Worm (Caenorhabditis elegans): ENCODE measurements around the gene F54A3.5.

F54A3.5 gene

DNA sequence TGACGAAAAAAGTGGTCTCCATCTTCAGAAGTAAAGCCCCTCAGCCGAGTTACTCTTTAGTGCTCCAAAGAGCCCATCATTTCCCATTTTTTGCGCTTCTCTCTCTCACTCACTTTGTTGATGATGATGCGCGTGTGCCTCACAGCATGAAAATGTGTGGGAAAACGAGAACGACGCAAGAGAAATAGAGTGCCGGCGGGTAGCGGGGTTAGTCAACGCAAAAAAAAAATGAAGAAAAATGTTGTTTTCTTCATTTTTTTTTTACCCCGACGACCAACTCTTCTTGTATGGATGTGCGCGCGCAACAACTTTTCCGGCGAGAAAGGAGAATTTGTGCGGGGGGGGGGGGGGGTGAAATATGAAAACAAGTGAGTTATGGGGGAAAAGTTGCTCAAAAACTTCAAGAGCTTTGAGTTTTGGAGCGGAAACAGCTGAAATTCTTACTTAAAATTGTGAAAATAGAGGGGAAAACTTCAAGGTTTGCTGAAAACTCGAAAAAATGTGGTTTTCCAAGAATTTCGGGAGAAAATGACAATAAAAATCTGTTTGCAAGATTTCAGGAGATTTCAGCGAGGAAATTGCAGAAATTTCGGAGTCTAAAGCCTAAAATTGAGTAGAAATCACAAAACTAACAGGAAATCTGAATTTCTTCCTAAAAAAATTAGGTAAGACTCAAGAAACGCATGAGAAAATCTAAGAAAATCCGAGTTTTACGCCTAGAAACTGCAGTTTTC, 27.8 kb downstream of the F54A3.5 start, which contains the start of gene C33C12.1:
Gene C33C12.1 (plus strand): TSS at position 684 of the 734 bp plus-strand sequence.
- no peak for TF ChIP-seq ztf-23 (GFP tag; IDR thresholded peaks at IDR 0.05)
- no peak for TF ChIP-seq klf-2 (GFP tag; conservative IDR thresholded peaks at IDR 0.05)
- no peak for TF ChIP-seq flt-1 (GFP tag; IDR thresholded peaks at IDR 0.05)
- no peak for TF ChIP-seq cog-1 (tag; optimal IDR thresholded peaks at IDR 0.05)
- no peak for TF ChIP-seq tab-1 (GFP tag; IDR thresholded peaks at IDR 0.05)
- TF ChIP-seq ztf-29 (GFP tag; IDR thresholded peaks at IDR 0.05), result no peak
- no peak for TF ChIP-seq ref-1 (GFP tag; conservative IDR thresholded peaks at IDR 0.05)
- no peak for TF ChIP-seq med-1 (GFP tag; optimal IDR thresholded peaks at IDR 0.05; ENCODE audit: insufficient read depth)
- no peak for TF ChIP-seq T22C8.4 (GFP tag; IDR thresholded peaks at IDR 0.05)

DNA sequence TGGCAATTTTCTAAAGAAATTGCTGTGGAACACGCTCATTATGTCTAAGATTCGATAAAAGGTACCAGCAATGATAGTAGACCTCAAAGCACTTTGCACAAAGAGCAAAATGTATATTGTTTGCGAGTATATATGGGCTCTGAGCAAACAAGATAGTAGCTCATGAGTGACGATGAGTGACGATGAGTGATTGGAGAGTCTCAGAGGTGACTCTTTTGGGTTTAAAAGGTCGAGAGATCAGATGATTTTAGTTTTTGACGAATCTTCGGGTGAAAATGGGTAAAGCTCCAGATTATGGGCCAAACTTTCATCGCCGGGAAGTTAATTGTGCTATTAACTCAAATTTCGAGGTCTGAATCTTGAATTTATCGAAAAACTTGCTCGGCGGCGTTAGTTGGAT, 28.8 kb downstream of the F54A3.5 start:
- no peak for TF ChIP-seq ref-1 (GFP tag; conservative IDR thresholded peaks at IDR 0.05)
- TF ChIP-seq flt-1 (GFP tag; IDR thresholded peaks at IDR 0.05), result no peak
- TF ChIP-seq tab-1 (GFP tag; IDR thresholded peaks at IDR 0.05), result no peak
- no peak for TF ChIP-seq cog-1 (tag; optimal IDR thresholded peaks at IDR 0.05)
- TF ChIP-seq ztf-29 (GFP tag; IDR thresholded peaks at IDR 0.05), result no peak
- no peak for TF ChIP-seq klf-2 (GFP tag; conservative IDR thresholded peaks at IDR 0.05)
- no peak for TF ChIP-seq med-1 (GFP tag; optimal IDR thresholded peaks at IDR 0.05; ENCODE audit: insufficient read depth)
- no peak for TF ChIP-seq ztf-23 (GFP tag; IDR thresholded peaks at IDR 0.05)
- no peak for TF ChIP-seq T22C8.4 (GFP tag; IDR thresholded peaks at IDR 0.05)

DNA sequence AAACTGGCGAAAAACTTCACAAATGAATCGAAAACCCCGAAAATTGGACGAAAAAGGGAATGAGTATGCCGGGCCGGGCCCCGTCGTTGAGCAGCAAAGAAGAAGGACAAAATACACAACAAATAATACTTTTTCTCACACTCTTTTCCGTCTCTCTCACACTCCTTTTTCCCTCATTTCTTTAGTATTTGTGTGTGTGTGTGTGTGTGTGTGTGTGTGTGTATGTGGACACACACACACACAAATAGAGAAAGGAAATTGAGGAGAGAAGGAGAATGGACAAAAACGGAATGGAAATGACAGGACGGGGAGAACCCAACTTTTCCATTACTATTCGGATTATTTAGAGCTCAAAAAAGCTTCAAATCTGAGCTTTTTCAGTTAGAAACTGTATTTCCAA, 30.0 kb downstream of the F54A3.5 start:
- TF ChIP-seq cog-1 (tag; optimal IDR thresholded peaks at IDR 0.05) (peak; percentile 33), flt-1 (GFP tag; IDR thresholded peaks at IDR 0.05) (no peak)

DNA sequence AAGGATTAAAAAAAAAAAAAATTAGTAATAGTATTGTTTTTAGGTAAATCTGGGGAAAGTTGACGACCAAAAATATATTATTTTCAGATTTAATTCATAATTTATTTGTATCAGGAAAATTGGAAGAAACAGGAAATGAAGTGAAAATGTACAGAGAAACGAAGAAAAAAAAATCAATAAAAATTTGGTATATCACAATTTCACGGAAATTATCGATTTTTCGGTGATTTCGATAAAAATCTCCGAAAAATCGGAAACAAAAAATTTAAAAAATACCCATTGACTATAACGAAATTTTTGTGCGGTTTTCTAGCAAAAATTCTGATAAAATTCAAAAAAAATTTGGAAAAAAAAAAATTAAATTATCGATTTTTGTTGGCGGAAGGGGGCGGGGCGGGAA, 33.2 kb downstream of the F54A3.5 start:
- TF ChIP-seq ztf-29 (GFP tag; IDR thresholded peaks at IDR 0.05) (no peak), med-1 (GFP tag; optimal IDR thresholded peaks at IDR 0.05; ENCODE audit: insufficient read depth) (no peak), flt-1 (GFP tag; IDR thresholded peaks at IDR 0.05) (no peak)

DNA sequence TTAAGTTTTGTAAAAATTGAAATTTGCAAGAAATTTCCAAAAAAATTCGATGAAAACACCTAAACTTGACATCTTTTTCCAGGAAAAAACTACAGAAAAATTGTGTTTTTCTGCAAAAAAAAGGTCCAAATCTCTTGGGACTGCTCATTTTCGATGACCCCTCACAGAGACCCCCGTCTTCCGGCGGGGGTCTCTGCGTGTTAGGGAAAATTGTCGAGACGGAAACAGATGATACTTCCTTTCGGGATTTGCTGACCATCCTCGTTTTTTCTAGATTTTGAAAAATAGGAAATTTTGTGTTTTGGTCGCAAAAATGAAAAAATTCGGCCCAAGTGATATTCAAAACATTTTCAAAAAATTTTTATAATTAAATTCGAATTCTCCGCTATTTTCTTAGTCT, 34.1 kb downstream of the F54A3.5 start:
- TF ChIP-seq T22C8.4 (GFP tag; IDR thresholded peaks at IDR 0.05), result no peak
- no peak for TF ChIP-seq klf-2 (GFP tag; conservative IDR thresholded peaks at IDR 0.05)
- TF ChIP-seq flt-1 (GFP tag; IDR thresholded peaks at IDR 0.05), result no peak
- TF ChIP-seq ref-1 (GFP tag; conservative IDR thresholded peaks at IDR 0.05), result no peak
- no peak for TF ChIP-seq cog-1 (tag; optimal IDR thresholded peaks at IDR 0.05)
- TF ChIP-seq ztf-29 (GFP tag; IDR thresholded peaks at IDR 0.05), result no peak
- TF ChIP-seq med-1 (GFP tag; optimal IDR thresholded peaks at IDR 0.05; ENCODE audit: insufficient read depth), result no peak
- TF ChIP-seq tab-1 (GFP tag; IDR thresholded peaks at IDR 0.05), result no peak
- TF ChIP-seq ztf-23 (GFP tag; IDR thresholded peaks at IDR 0.05), result no peak

DNA sequence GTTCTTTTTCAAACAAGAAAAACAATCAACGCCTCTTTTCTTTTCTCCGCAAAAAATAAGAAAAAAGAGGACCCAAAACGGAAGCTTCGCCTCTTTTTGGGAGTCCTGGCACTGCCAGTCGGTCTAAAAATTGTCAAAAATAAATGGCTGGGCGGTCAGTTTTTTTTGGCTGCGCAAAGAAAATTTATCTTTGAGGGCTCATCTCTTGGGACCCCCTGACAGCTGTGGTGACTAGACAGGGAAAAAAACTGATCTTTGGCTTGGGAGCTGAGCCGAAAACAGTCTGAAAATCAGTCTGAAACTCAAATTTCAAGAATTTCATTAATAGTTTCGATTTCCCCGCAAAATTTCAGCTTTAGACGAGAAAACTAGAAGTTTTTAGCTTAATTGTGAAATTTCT, 35.0 kb downstream of the F54A3.5 start:
- no peak for TF ChIP-seq med-1 (GFP tag; optimal IDR thresholded peaks at IDR 0.05; ENCODE audit: insufficient read depth)
- TF ChIP-seq flt-1 (GFP tag; IDR thresholded peaks at IDR 0.05), result no peak
- no peak for TF ChIP-seq ztf-23 (GFP tag; IDR thresholded peaks at IDR 0.05)
- no peak for TF ChIP-seq ztf-29 (GFP tag; IDR thresholded peaks at IDR 0.05)
- no peak for TF ChIP-seq cog-1 (tag; optimal IDR thresholded peaks at IDR 0.05)
- no peak for TF ChIP-seq tab-1 (GFP tag; IDR thresholded peaks at IDR 0.05)
- no peak for TF ChIP-seq ref-1 (GFP tag; conservative IDR thresholded peaks at IDR 0.05)
- TF ChIP-seq T22C8.4 (GFP tag; IDR thresholded peaks at IDR 0.05), result no peak
- TF ChIP-seq klf-2 (GFP tag; conservative IDR thresholded peaks at IDR 0.05), result no peak

DNA sequence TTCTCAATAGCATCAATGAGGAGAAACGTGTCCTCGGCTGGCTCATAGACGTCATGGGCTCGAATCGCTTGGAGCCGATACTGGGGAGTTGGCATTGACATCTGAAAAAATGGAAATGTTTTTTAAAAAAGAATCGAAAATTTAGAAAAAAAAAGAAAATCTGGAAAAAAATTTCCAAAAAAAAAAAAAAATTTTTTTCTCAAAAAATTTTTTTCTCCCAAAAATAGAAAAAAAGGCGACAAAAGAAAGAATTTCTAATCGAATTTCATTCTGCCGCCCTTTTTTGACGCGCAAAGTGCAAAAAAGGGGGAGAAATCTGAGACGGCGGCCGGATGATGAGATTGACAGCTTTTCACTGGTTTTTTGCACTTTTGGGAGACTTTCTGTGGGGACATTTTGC, 36.2 kb downstream of the F54A3.5 start, which contains the start of gene mtq-2:
Gene mtq-2 (minus strand): TSS at position 101 of the 400 bp plus-strand sequence.
- TF ChIP-seq klf-2 (GFP tag; conservative IDR thresholded peaks at IDR 0.05) (no peak), cog-1 (tag; optimal IDR thresholded peaks at IDR 0.05) (no peak), flt-1 (GFP tag; IDR thresholded peaks at IDR 0.05) (no peak), T22C8.4 (GFP tag; IDR thresholded peaks at IDR 0.05) (no peak), ref-1 (GFP tag; conservative IDR thresholded peaks at IDR 0.05) (no peak), med-1 (GFP tag; optimal IDR thresholded peaks at IDR 0.05; ENCODE audit: insufficient read depth) (no peak), ztf-23 (GFP tag; IDR thresholded peaks at IDR 0.05) (no peak), tab-1 (GFP tag; IDR thresholded peaks at IDR 0.05) (no peak), ztf-29 (GFP tag; IDR thresholded peaks at IDR 0.05) (no peak)

DNA sequence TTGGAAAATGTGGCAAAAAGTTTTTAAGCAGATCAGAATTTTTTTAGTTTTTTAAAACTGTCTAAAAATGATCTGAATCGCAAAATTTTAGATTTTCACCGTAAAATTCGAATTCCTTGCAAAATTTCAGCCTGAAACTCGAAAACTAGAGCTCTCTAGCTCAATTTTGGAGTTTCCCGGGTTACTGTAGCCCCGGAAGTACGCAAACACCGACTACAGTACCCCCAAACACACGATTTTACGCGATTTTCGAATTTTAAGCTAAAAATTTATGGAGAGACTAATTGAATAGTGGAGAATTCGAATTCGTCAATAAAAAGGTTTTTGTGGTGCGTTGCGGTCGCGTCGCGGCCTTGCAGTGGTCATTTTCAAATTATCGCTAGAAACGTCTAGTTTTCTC, 38.8 kb downstream of the F54A3.5 start:
- TF ChIP-seq med-1 (GFP tag; optimal IDR thresholded peaks at IDR 0.05; ENCODE audit: insufficient read depth) (no peak), tab-1 (GFP tag; IDR thresholded peaks at IDR 0.05) (no peak), ref-1 (GFP tag; conservative IDR thresholded peaks at IDR 0.05) (no peak), cog-1 (tag; optimal IDR thresholded peaks at IDR 0.05) (no peak), flt-1 (GFP tag; IDR thresholded peaks at IDR 0.05) (no peak), klf-2 (GFP tag; conservative IDR thresholded peaks at IDR 0.05) (no peak), ztf-23 (GFP tag; IDR thresholded peaks at IDR 0.05) (no peak), ztf-29 (GFP tag; IDR thresholded peaks at IDR 0.05) (no peak), T22C8.4 (GFP tag; IDR thresholded peaks at IDR 0.05) (no peak)

DNA sequence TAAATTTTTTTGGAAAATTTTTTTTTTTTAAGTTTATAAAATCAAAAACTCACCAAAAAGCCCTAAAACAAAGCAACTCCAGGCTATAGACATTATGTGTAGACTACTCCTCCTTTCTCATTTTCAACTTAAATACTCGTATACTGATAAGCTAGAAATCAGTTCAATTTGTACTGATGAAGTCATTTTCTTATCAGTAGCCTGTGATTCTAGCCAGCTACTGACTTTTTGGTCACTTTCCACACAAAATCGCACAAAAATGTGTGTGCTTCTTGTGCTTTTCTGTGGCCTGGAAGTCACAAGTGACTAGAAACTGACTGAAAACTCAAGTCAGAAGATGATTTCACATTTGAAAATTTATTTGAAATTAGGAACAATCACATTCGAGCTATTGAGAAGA, 39.2 kb downstream of the F54A3.5 start, which contains the start of gene gba-2:
Gene gba-2 (minus strand): TSS at position 106 of the 400 bp plus-strand sequence.
- TF ChIP-seq med-1 (GFP tag; optimal IDR thresholded peaks at IDR 0.05; ENCODE audit: insufficient read depth), result no peak
- TF ChIP-seq T22C8.4 (GFP tag; IDR thresholded peaks at IDR 0.05), result no peak
- no peak for TF ChIP-seq cog-1 (tag; optimal IDR thresholded peaks at IDR 0.05)
- no peak for TF ChIP-seq tab-1 (GFP tag; IDR thresholded peaks at IDR 0.05)
- no peak for TF ChIP-seq ztf-29 (GFP tag; IDR thresholded peaks at IDR 0.05)
- TF ChIP-seq klf-2 (GFP tag; conservative IDR thresholded peaks at IDR 0.05), result no peak
- no peak for TF ChIP-seq flt-1 (GFP tag; IDR thresholded peaks at IDR 0.05)
- no peak for TF ChIP-seq ref-1 (GFP tag; conservative IDR thresholded peaks at IDR 0.05)
- TF ChIP-seq ztf-23 (GFP tag; IDR thresholded peaks at IDR 0.05), result no peak

DNA sequence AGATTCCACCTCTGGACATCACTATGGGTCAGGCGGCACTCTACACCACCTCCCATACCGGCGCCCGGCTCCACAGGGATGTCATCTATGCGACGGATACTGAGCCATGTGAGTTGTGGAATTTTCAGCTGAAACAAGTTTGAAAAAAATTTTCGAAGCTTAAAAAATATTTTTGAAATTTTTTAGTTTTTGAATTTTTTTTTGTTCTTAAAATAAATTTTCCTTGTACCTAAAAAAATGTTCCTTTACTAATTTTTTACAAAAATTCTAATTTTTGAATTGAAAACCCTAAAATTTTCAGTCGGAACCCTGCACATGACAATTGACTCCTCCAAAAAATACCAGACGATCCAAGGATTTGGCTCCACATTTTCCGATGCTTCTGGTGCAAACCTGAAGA, 47.8 kb downstream of the F54A3.5 start:
- TF ChIP-seq T22C8.4 (GFP tag; IDR thresholded peaks at IDR 0.05), result no peak
- TF ChIP-seq ref-1 (GFP tag; conservative IDR thresholded peaks at IDR 0.05), result no peak
- TF ChIP-seq flt-1 (GFP tag; IDR thresholded peaks at IDR 0.05), result no peak
- no peak for TF ChIP-seq ztf-23 (GFP tag; IDR thresholded peaks at IDR 0.05)
- TF ChIP-seq cog-1 (tag; optimal IDR thresholded peaks at IDR 0.05), result no peak
- no peak for TF ChIP-seq ztf-29 (GFP tag; IDR thresholded peaks at IDR 0.05)
- no peak for TF ChIP-seq med-1 (GFP tag; optimal IDR thresholded peaks at IDR 0.05; ENCODE audit: insufficient read depth)
- TF ChIP-seq klf-2 (GFP tag; conservative IDR thresholded peaks at IDR 0.05), result no peak
- TF ChIP-seq tab-1 (GFP tag; IDR thresholded peaks at IDR 0.05), result no peak
